Fruit fly (Drosophila melanogaster) whole organism: ENCODE data around the gene CG14259.

Experiments
- CG8478 ChIP-seq: fragments of >200 bp; optimal IDR thresholded peaks from 2 replicates; lab custom pipeline; 2018; ENCODE audit warnings: inconsistent platforms
- Dll ChIP-seq: fragments of >200 bp; optimal IDR thresholded peaks from 2 replicates; lab custom pipeline; 2017
- EcR ChIP-seq, 2 experiments: fragments of >200 bp; optimal IDR thresholded peaks; 2 replicates each; lab custom pipeline; 2017; ENCODE audit warnings: missing biosample characterization in 2 of 2, missing genetic modification characterization in 2 of 2, missing genetic modification reagents in 2 of 2
- pan ChIP-seq: fragments of >200 bp; optimal IDR thresholded peaks from 2 replicates; lab custom pipeline; 2017
- psq ChIP-seq: fragments of >200 bp; optimal IDR thresholded peaks from 2 replicates; lab custom pipeline; 2017
- usp ChIP-seq: fragments of >200 bp; optimal IDR thresholded peaks from 2 replicates; lab custom pipeline; 2017; ENCODE audit warnings: missing biosample characterization, missing genetic modification characterization, mixed read lengths

CG14259 gene

dm6 chr3R:27094233-27094632 lies at the start of gene CG14259:
Gene CG14259, plus strand, starts transcription at chr3R:27094533.
- TF ChIP-seq pan (lab: Kevin White, UChicago) (no peak), usp (GFP tag; lab: Kevin White, UChicago) (no peak), CG8478 (no peak), Dll (lab: Kevin White, UChicago) (no peak), psq (lab: Kevin White, UChicago) (no peak), EcR (GFP tag; optimal IDR thresholded peaks at IDR 0.05; lab: Kevin White, UChicago) (no peak)

dm6 chr3R:27048561-27049270 lies 45.6 kb upstream of the CG14259 start, which contains the start of gene TwdlT:
Gene TwdlT, plus strand, starts transcription at chr3R:27049220.
- TF ChIP-seq EcR (GFP tag; optimal IDR thresholded peaks at IDR 0.05; lab: Kevin White, UChicago), result no peak
- no peak for TF ChIP-seq psq (lab: Kevin White, UChicago)
- no peak for TF ChIP-seq usp (GFP tag; lab: Kevin White, UChicago)
- no peak for TF ChIP-seq pan (lab: Kevin White, UChicago)

- no peak for TF ChIP-seq usp (GFP tag; lab: Kevin White, UChicago)
- no peak for TF ChIP-seq psq (lab: Kevin White, UChicago)
- no peak for TF ChIP-seq Dll (lab: Kevin White, UChicago)
- TF ChIP-seq CG8478, result no peak
- no peak for TF ChIP-seq EcR (GFP tag; optimal IDR thresholded peaks at IDR 0.05; lab: Kevin White, UChicago)
- no peak for TF ChIP-seq pan (lab: Kevin White, UChicago)
These were observed 44.8 kb upstream of the CG14259 start for dm6 chr3R:27049549-27049948.

- TF ChIP-seq EcR (GFP tag; optimal IDR thresholded peaks at IDR 0.05; lab: Kevin White, UChicago), result no peak
- no peak for TF ChIP-seq Dll (lab: Kevin White, UChicago)
- no peak for TF ChIP-seq pan (lab: Kevin White, UChicago)
- no peak for TF ChIP-seq usp (GFP tag; lab: Kevin White, UChicago)
- TF ChIP-seq psq (lab: Kevin White, UChicago), result no peak
- no peak for TF ChIP-seq CG8478
These were observed 38.2 kb upstream of the CG14259 start for dm6 chr3R:27056152-27056551.

dm6 chr3R:27061916-27062315 lies 32.4 kb upstream of the CG14259 start, which contains the start of gene CG34292:
Gene CG34292, plus strand, starts transcription at chr3R:27062216.
- TF ChIP-seq EcR (GFP tag; optimal IDR thresholded peaks at IDR 0.05; lab: Kevin White, UChicago) (no peak), Dll (lab: Kevin White, UChicago) (no peak), pan (lab: Kevin White, UChicago) (no peak), usp (GFP tag; lab: Kevin White, UChicago) (no peak), psq (lab: Kevin White, UChicago) (no peak), CG8478 (no peak)

dm6 chr3R:27064099-27064498 lies 30.2 kb upstream of the CG14259 start, which contains the start of gene Nep5:
Gene Nep5, minus strand, starts transcription at chr3R:27064199.
- TF ChIP-seq CG8478, result no peak
- TF ChIP-seq usp (GFP tag; lab: Kevin White, UChicago), result no peak
- no peak for TF ChIP-seq pan (lab: Kevin White, UChicago)
- no peak for TF ChIP-seq Dll (lab: Kevin White, UChicago)
- no peak for TF ChIP-seq EcR (GFP tag; optimal IDR thresholded peaks at IDR 0.05; lab: Kevin White, UChicago)
- TF ChIP-seq psq (lab: Kevin White, UChicago), result no peak

- no peak for TF ChIP-seq pan (lab: Kevin White, UChicago)
- no peak for TF ChIP-seq usp (GFP tag; lab: Kevin White, UChicago)
- TF ChIP-seq psq (lab: Kevin White, UChicago), result no peak
- no peak for TF ChIP-seq Dll (lab: Kevin White, UChicago)
- TF ChIP-seq CG8478, result no peak
- no peak for TF ChIP-seq EcR (GFP tag; optimal IDR thresholded peaks at IDR 0.05; lab: Kevin White, UChicago)
These were observed 29.2 kb upstream of the CG14259 start, which contains the start of gene CG43935 for dm6 chr3R:27065136-27065535. Gene CG43935, plus strand, starts transcription at chr3R:27065436.

- no peak for TF ChIP-seq psq (lab: Kevin White, UChicago)
- no peak for TF ChIP-seq CG8478
- no peak for TF ChIP-seq Dll (lab: Kevin White, UChicago)
These were observed 27.0 kb upstream of the CG14259 start for dm6 chr3R:27067362-27067761.

dm6 chr3R:27069201-27069600 lies 25.1 kb upstream of the CG14259 start:
- TF ChIP-seq EcR (GFP tag; optimal IDR thresholded peaks at IDR 0.05; lab: Kevin White, UChicago), result no peak
- no peak for TF ChIP-seq CG8478

dm6 chr3R:27069810-27070625 lies 24.3 kb upstream of the CG14259 start, which contains the start of gene spz:
Gene spz, minus strand, starts transcription at chr3R:27070070.
- TF ChIP-seq usp (GFP tag; lab: Kevin White, UChicago) (no peak), CG8478 (no peak), Dll (lab: Kevin White, UChicago) (peak; percentile 71)

- TF ChIP-seq Dll (lab: Kevin White, UChicago), result no peak
- TF ChIP-seq pan (lab: Kevin White, UChicago), result no peak
- TF ChIP-seq usp (GFP tag; lab: Kevin White, UChicago), result no peak
- TF ChIP-seq CG8478, result no peak
- TF ChIP-seq EcR (GFP tag; optimal IDR thresholded peaks at IDR 0.05; lab: Kevin White, UChicago), result no peak
- TF ChIP-seq psq (lab: Kevin White, UChicago), result no peak
These were observed 23.3 kb upstream of the CG14259 start for dm6 chr3R:27070906-27071498.
